Worm (Caenorhabditis elegans) whole organism, late embryonic: ENCODE results near the gene ist-1.

ENCODE experiments used
- C38D4.7 ChIP-seq: fragments of 200-800 bp; sonication (Bioruptor generic); optimal IDR thresholded peaks from 2 replicates; lab custom pipeline; 2018; ENCODE audit warnings: mild to moderate bottlenecking, missing genetic modification characterization, moderate library complexity, missing compliant biosample characterization
- K02D7.2 ChIP-seq: sonication (generic microtip); optimal IDR thresholded peaks from 2 replicates; lab custom pipeline; 2017; ENCODE audit warnings: mild to moderate bottlenecking, missing genetic modification characterization, missing compliant biosample characterization
- T23F11.4 ChIP-seq: fragments of 200-800 bp; sonication (Bioruptor generic); optimal IDR thresholded peaks from 2 replicates; lab custom pipeline; 2018; ENCODE audit warnings: mild to moderate bottlenecking, missing genetic modification characterization, missing compliant biosample characterization
- Y22D7AL.16 ChIP-seq: sonication (generic microtip); optimal IDR thresholded peaks from 2 replicates; lab custom pipeline; 2016; ENCODE audit warnings: missing genetic modification characterization, missing compliant biosample characterization
- ceh-14 ChIP-seq: sonication (generic microtip); optimal IDR thresholded peaks from 2 replicates; lab custom pipeline; 2016; ENCODE audit warnings: missing genotype, missing genetic modification characterization, missing compliant biosample characterization
- ceh-22 ChIP-seq: sonication (generic microtip); optimal IDR thresholded peaks from 2 replicates; lab custom pipeline; 2017; ENCODE audit warnings: missing biosample characterization, missing genetic modification characterization
- ceh-30 ChIP-seq: fragments of 150-350 bp; optimal IDR thresholded peaks from 2 replicates; lab custom pipeline; 2014; ENCODE audit warnings: missing biosample characterization, missing genetic modification characterization
- ceh-31 ChIP-seq: sonication (generic microtip); optimal IDR thresholded peaks from 2 replicates; lab custom pipeline; 2016; ENCODE audit warnings: missing genetic modification characterization, missing compliant biosample characterization
- ceh-48 ChIP-seq: sonication (generic microtip); optimal IDR thresholded peaks from 2 replicates; lab custom pipeline; 2016; ENCODE audit warnings: missing genetic modification characterization, inconsistent platforms, missing compliant biosample characterization
- elt-2 ChIP-seq: sonication (generic microtip); optimal IDR thresholded peaks from 2 replicates; lab custom pipeline; 2016; ENCODE audit warnings: missing genetic modification reagents, missing genetic modification characterization, missing compliant biosample characterization
- fax-1 ChIP-seq: sonication (generic microtip); optimal IDR thresholded peaks from 2 replicates; lab custom pipeline; 2016; ENCODE audit warnings: missing genotype, missing genetic modification characterization, missing compliant biosample characterization
- fkh-10 ChIP-seq: fragments of 150-350 bp; optimal IDR thresholded peaks from 2 replicates; lab custom pipeline; 2014; ENCODE audit warnings: missing biosample characterization, missing genetic modification reagents, missing genetic modification characterization
- hlh-15 ChIP-seq: sonication (generic microtip); optimal IDR thresholded peaks from 2 replicates; lab custom pipeline; 2016; ENCODE audit warnings: missing genetic modification characterization, missing compliant biosample characterization
- hlh-30 ChIP-seq: sonication (generic microtip); optimal IDR thresholded peaks from 2 replicates; lab custom pipeline; 2017; ENCODE audit warnings: antibody characterized with exemption, missing genetic modification characterization, missing compliant biosample characterization; ENCODE audit not compliant: insufficient read depth
- hlh-6 ChIP-seq: sonication (generic microtip); optimal IDR thresholded peaks from 2 replicates; lab custom pipeline; 2016; ENCODE audit warnings: missing genotype, missing genetic modification characterization, missing compliant biosample characterization
- lim-6 ChIP-seq: sonication (generic microtip); optimal IDR thresholded peaks from 2 replicates; lab custom pipeline; 2016; ENCODE audit warnings: missing genetic modification characterization, missing compliant biosample characterization
- madf-2 ChIP-seq: sonication (generic microtip); optimal IDR thresholded peaks from 2 replicates; lab custom pipeline; 2017; ENCODE audit warnings: missing genetic modification characterization, missing compliant biosample characterization
- nfya-1 ChIP-seq: sonication (generic microtip); optimal IDR thresholded peaks from 2 replicates; lab custom pipeline; 2017; ENCODE audit warnings: missing genetic modification characterization, mild to moderate bottlenecking, missing compliant biosample characterization, antibody characterized with exemption, moderate library complexity
- nhr-11 ChIP-seq: fragments of 150-350 bp; optimal IDR thresholded peaks from 2 replicates; lab custom pipeline; 2014; ENCODE audit warnings: missing biosample characterization, missing genetic modification characterization
- nhr-232 ChIP-seq: sonication (generic microtip); optimal IDR thresholded peaks from 2 replicates; lab custom pipeline; 2016; ENCODE audit warnings: missing genetic modification characterization, missing compliant biosample characterization
- npax-4 ChIP-seq: sonication (generic microtip); optimal IDR thresholded peaks from 2 replicates; lab custom pipeline; 2016; ENCODE audit warnings: missing genetic modification characterization, missing compliant biosample characterization
- pag-3 ChIP-seq: sonication (generic microtip); optimal IDR thresholded peaks from 2 replicates; lab custom pipeline; 2016; ENCODE audit warnings: missing compliant biosample characterization, missing genetic modification characterization, borderline replicate concordance
- pat-9 ChIP-seq: fragments of 200-800 bp; sonication (Bioruptor generic); optimal IDR thresholded peaks from 2 replicates; lab custom pipeline; 2018; ENCODE audit warnings: mild to moderate bottlenecking, missing genetic modification characterization, moderate library complexity, missing compliant biosample characterization
- pax-1 ChIP-seq: fragments of 150-350 bp; optimal IDR thresholded peaks from 2 replicates; lab custom pipeline; 2014; ENCODE audit warnings: missing biosample characterization, missing genetic modification characterization
- pha-2 ChIP-seq: sonication (generic microtip); optimal IDR thresholded peaks from 2 replicates; lab custom pipeline; 2017; ENCODE audit warnings: mild to moderate bottlenecking, missing genetic modification characterization, missing compliant biosample characterization
- pqm-1 ChIP-seq: sonication (generic microtip); optimal IDR thresholded peaks from 2 replicates; lab custom pipeline; 2016; ENCODE audit warnings: missing genetic modification characterization, missing compliant biosample characterization
- sox-2 ChIP-seq: fragments of 200-800 bp; sonication (Bioruptor generic); IDR thresholded peaks from 2 replicates; pipeline ENCODE4 v1.3.6; 2022; ENCODE audit warnings: missing genetic modification reagents, missing genetic modification characterization, missing compliant biosample characterization
- sox-4 ChIP-seq: sonication (generic microtip); optimal IDR thresholded peaks from 2 replicates; lab custom pipeline; 2017; ENCODE audit warnings: mild to moderate bottlenecking, missing genetic modification characterization, inconsistent platforms, missing compliant biosample characterization
- tbx-2 ChIP-seq: sonication (generic microtip); optimal IDR thresholded peaks from 2 replicates; lab custom pipeline; 2016; ENCODE audit warnings: missing genetic modification characterization, missing compliant biosample characterization
- tbx-7 ChIP-seq: sonication (generic microtip); optimal IDR thresholded peaks from 2 replicates; lab custom pipeline; 2016; ENCODE audit warnings: missing genotype, missing genetic modification characterization, missing compliant biosample characterization
- unc-55 ChIP-seq: sonication (generic microtip); optimal IDR thresholded peaks from 2 replicates; lab custom pipeline; 2017; ENCODE audit warnings: missing biosample characterization, missing genetic modification reagents, missing genetic modification characterization
- unc-86 ChIP-seq: sonication (generic microtip); optimal IDR thresholded peaks from 2 replicates; lab custom pipeline; 2016; ENCODE audit warnings: missing genetic modification characterization, missing compliant biosample characterization
- ztf-16 ChIP-seq: sonication (generic microtip); optimal IDR thresholded peaks from 2 replicates; lab custom pipeline; 2017; ENCODE audit warnings: missing genetic modification characterization, missing compliant biosample characterization

The ist-1 gene

DNA sequence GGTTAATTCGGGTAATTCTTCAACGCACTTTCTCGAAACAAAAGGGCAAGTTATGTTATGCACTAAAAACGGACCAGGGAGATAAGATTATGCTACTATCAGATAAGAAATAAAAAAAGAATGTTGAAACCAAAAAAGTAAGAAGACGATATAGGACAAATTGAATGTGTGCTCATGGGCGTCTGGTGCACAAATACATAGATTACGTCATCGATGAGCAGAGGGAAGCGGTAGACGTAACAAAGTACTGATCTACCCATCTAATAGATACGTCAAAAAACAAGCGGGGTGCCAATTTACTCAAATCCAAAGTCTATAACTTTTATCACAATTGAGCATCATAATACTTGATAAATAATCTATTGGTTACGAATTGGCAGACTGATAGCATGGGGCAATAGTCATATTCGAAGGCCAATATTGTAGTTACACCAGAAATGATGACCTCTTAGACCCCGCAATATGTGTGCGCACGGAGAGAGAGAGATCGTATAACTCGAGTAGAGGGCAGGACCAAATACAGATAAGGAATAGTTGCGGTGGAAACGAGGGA is 25.6 kb downstream of the ist-1 start:
- TF ChIP-seq tbx-2 (tag; lab: Kevin White, UChicago) (peak; percentile 2), elt-2 (tag; lab: Kevin White, UChicago) (peak; percentile 90), hlh-30 (tag; lab: Kevin White, UChicago) (no peak)

ce11 chrX:7153460-7153859 is 27.0 kb downstream of the ist-1 start:
- TF ChIP-seq nhr-11 (tag; lab: Kevin White, UChicago) (no peak), pag-3 (tag; lab: Kevin White, UChicago) (no peak), sox-4 (tag; lab: Kevin White, UChicago) (peak; percentile 13), pat-9 (tag; lab: Kevin White, UChicago) (peak; percentile 15), tbx-2 (tag; lab: Kevin White, UChicago) (peak; percentile 44), unc-55 (GFP tag; lab: Kevin White, UChicago) (peak; percentile 21), C38D4.7 (GFP tag; lab: Kevin White, UChicago) (no peak)

ce11 chrX:7155879-7156278 is 29.4 kb downstream of the ist-1 start, which contains the start of gene C54D1.7:
Gene C54D1.7 (minus strand): TSS chrX:7156035.
- TF ChIP-seq nhr-232 (no peak), ceh-31 (tag; lab: Kevin White, UChicago) (no peak), lim-6 (no peak), unc-55 (GFP tag; lab: Kevin White, UChicago) (no peak), pax-1 (tag; lab: Kevin White, UChicago) (no peak), fax-1 (no peak), tbx-2 (tag; lab: Kevin White, UChicago) (no peak), tbx-7 (tag; lab: Kevin White, UChicago) (no peak), elt-2 (tag; lab: Kevin White, UChicago) (no peak), C38D4.7 (GFP tag; lab: Kevin White, UChicago) (no peak), hlh-6 (tag; lab: Kevin White, UChicago) (no peak), pat-9 (tag; lab: Kevin White, UChicago) (no peak), npax-4 (tag; lab: Kevin White, UChicago) (no peak), nhr-11 (tag; lab: Kevin White, UChicago) (no peak)

DNA sequence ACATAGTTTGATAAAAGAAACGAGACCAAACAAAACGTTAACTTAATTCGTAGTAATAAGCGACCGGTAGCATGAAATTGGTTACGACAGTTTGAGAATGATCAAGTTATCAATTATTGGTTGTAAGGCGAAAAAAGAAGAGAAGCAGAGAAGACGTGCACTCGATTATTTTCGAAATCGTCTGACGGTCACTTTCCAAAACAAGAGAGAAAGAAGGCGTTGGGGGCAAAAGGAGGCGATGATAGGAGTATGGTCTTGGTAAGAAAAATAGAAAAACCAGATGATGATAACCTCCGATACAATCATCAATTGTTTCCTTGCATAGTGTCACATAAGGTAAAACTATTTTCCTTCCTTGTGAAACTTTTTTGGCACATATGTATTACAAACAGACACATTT is 31.0 kb downstream of the ist-1 start:
- TF ChIP-seq pqm-1 (tag; lab: Kevin White, UChicago) = no peak

- no peak for TF ChIP-seq ceh-22 (tag; lab: Kevin White, UChicago)
- no peak for TF ChIP-seq fkh-10
- no peak for TF ChIP-seq fax-1
- no peak for TF ChIP-seq ceh-14
- TF ChIP-seq madf-2 = no peak
- no peak for TF ChIP-seq T23F11.4 (GFP tag; lab: Kevin White, UChicago)
- no peak for TF ChIP-seq ztf-16 (tag; lab: Kevin White, UChicago)
- TF ChIP-seq unc-86 (tag; lab: Kevin White, UChicago) = no peak
- no peak for TF ChIP-seq ceh-30 (tag; lab: Kevin White, UChicago)
- no peak for TF ChIP-seq hlh-15
Observed at ce11 chrX:7158736-7159135, 32.3 kb downstream of the ist-1 start, which contains the start of gene pgp-10. Gene pgp-10 (plus strand): TSS chrX:7159036.

ce11 chrX:7162764-7163163 is 36.3 kb downstream of the ist-1 start:
- TF ChIP-seq elt-2 (tag; lab: Kevin White, UChicago) (no peak), madf-2 (no peak), K02D7.2 (tag; lab: Kevin White, UChicago) (no peak), pha-2 (tag; lab: Kevin White, UChicago) (no peak), ceh-48 (no peak), sox-2 (GFP tag; lab: Robert Waterston, UW) (no peak), unc-55 (GFP tag; lab: Kevin White, UChicago) (no peak), nfya-1 (tag; lab: Kevin White, UChicago) (no peak), Y22D7AL.16 (tag; lab: Kevin White, UChicago) (no peak), ceh-30 (tag; lab: Kevin White, UChicago) (no peak)
- TF ChIP-seq, all 69 proteins: peak for 0
